Worm (Caenorhabditis elegans) whole organism, midembryonic: ENCODE data around the gene gpcp-1.

Experiments
- T22C8.4 ChIP-seq: fragments of 200-800 bp; sonication (Bioruptor generic); IDR thresholded peaks from 2 replicates; pipeline ENCODE4 v1.3.6; 2022; ENCODE audit warnings: missing genetic modification characterization, missing compliant biosample characterization
- flt-1 ChIP-seq: fragments of 200-800 bp; sonication (Bioruptor generic); IDR thresholded peaks from 2 replicates; pipeline ENCODE4 v1.3.6; 2022; ENCODE audit warnings: missing genetic modification characterization, missing compliant biosample characterization
- med-1 ChIP-seq: sonication (generic microtip); optimal IDR thresholded peaks from 2 replicates; lab custom pipeline; 2017; ENCODE audit warnings: missing genetic modification characterization, mild to moderate bottlenecking, missing compliant biosample characterization, antibody characterized with exemption, missing genetic modification reagents; ENCODE audit not compliant: insufficient read depth
- ref-1 ChIP-seq: fragments of 200-800 bp; sonication (Bioruptor generic); conservative IDR thresholded peaks from 2 replicates; pipeline ENCODE4 v1.3.6; 2022; ENCODE audit warnings: missing genetic modification reagents, missing genetic modification characterization, missing compliant biosample characterization
- tab-1 ChIP-seq: fragments of 200-800 bp; sonication (Bioruptor generic); IDR thresholded peaks from 2 replicates; pipeline ENCODE4 v1.3.6; 2022; ENCODE audit warnings: missing genetic modification characterization, missing compliant biosample characterization
- ztf-23 ChIP-seq: fragments of 200-800 bp; sonication (Bioruptor generic); IDR thresholded peaks from 2 replicates; pipeline ENCODE4 v1.3.6; 2022; ENCODE audit warnings: missing genetic modification reagents, missing genetic modification characterization, missing compliant biosample characterization
- ztf-29 ChIP-seq: fragments of 200-800 bp; sonication (Bioruptor generic); IDR thresholded peaks from 2 replicates; pipeline ENCODE4 v1.3.6; 2022; ENCODE audit warnings: missing genetic modification reagents, missing genetic modification characterization, missing compliant biosample characterization

- TF ChIP-seq med-1 (no peak), ztf-23 (no peak), flt-1 (no peak), ref-1 (GFP tag; lab: Robert Waterston, UW) (no peak), T22C8.4 (GFP tag; lab: Robert Waterston, UW) (no peak), ztf-29 (GFP tag; lab: Robert Waterston, UW) (no peak), tab-1 (GFP tag; lab: Robert Waterston, UW) (no peak)
Measured at ce11 chrX:3092460-3092859, 18.0 kb downstream of the gpcp-1 start.
